Worm (Caenorhabditis elegans) whole organism, L1 larva: ENCODE data around the gene D2024.1.

Experiments
- ceh-82 ChIP-seq, 3 experiments: fragments of 150-350 bp in 1 of 3; sonication (generic microtip) in 2 of 3; optimal IDR thresholded peaks; 2 replicates each; lab custom pipeline; 2014 to 2017; ENCODE audit warnings: missing biosample characterization in 3 of 3, missing genetic modification characterization in 3 of 3
- ces-1 ChIP-seq: fragments of 150-350 bp; optimal IDR thresholded peaks from 2 replicates; lab custom pipeline; 2014; ENCODE audit warnings: missing biosample characterization, missing genetic modification reagents, missing genetic modification characterization
- elt-2 ChIP-seq: sonication (generic microtip); optimal IDR thresholded peaks from 2 replicates; lab custom pipeline; 2016; ENCODE audit warnings: missing genetic modification characterization, mild to moderate bottlenecking, inconsistent platforms, missing compliant biosample characterization, missing genetic modification reagents
- fos-1 ChIP-seq: fragments of 150-350 bp; optimal IDR thresholded peaks from 2 replicates; lab custom pipeline; 2014; ENCODE audit warnings: missing biosample characterization, missing genetic modification characterization
- hpl-2 ChIP-seq: fragments of 150-350 bp; optimal IDR thresholded peaks from 2 replicates; lab custom pipeline; 2014; ENCODE audit warnings: missing biosample characterization, missing genetic modification reagents, missing genetic modification characterization
- jun-1 ChIP-seq: fragments of 150-350 bp; optimal IDR thresholded peaks from 2 replicates; lab custom pipeline; 2014; ENCODE audit warnings: missing biosample characterization, missing genetic modification reagents, missing genetic modification characterization
- lin-14 ChIP-seq: fragments of 200-800 bp; sonication (Bioruptor generic); optimal IDR thresholded peaks from 2 replicates; lab custom pipeline; 2018; ENCODE audit warnings: mild to moderate bottlenecking, missing genetic modification characterization, moderate library complexity, missing compliant biosample characterization
- nhr-28 ChIP-seq: fragments of 150-350 bp; optimal IDR thresholded peaks from 2 replicates; lab custom pipeline; 2014; ENCODE audit warnings: missing biosample characterization, missing genetic modification characterization
- nhr-47 ChIP-seq: sonication (generic microtip); optimal IDR thresholded peaks from 2 replicates; lab custom pipeline; 2016; ENCODE audit warnings: mild to moderate bottlenecking, missing genetic modification characterization, moderate library complexity, missing compliant biosample characterization
- unc-130 ChIP-seq: fragments of 150-350 bp; optimal IDR thresholded peaks from 2 replicates; lab custom pipeline; 2017; ENCODE audit warnings: missing biosample characterization, missing genetic modification characterization, inconsistent platforms
- unc-62 ChIP-seq: fragments of 150-350 bp; optimal IDR thresholded peaks from 2 replicates; lab custom pipeline; 2014; ENCODE audit warnings: missing biosample characterization, missing genetic modification reagents, missing genetic modification characterization
- xbp-1 ChIP-seq: sonication (generic microtip); optimal IDR thresholded peaks from 2 replicates; lab custom pipeline; 2016; ENCODE audit warnings: missing genetic modification characterization, missing compliant biosample characterization

DNA sequence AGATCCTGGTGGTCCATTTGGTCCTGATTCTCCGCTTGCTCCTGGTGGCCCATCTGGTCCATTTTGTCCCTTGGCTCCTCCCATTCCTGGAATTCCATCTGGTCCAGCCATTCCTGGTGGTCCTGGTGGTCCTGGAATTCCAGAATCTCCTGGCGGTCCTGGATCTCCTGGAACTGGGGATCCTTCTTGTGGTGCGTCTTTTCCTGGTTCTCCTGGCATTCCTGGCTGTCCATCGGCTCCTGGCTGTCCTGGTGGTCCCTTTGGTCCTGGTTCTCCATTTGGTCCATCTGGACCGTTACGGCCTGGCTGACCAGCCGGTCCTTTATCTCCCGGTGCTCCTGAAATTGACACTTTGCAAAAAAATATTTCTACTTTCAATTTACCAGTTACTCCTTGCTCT is 1.8 kb upstream of the D2024.1 start:
- TF ChIP-seq nhr-28 (tag; lab: Kevin White, UChicago) (no peak), ces-1 (GFP tag; lab: Kevin White, UChicago) (no peak), elt-2 (tag; lab: Kevin White, UChicago) (no peak), lin-14 (GFP tag; lab: Kevin White, UChicago) (no peak), jun-1 (no peak), unc-62 (GFP tag; lab: Kevin White, UChicago) (no peak), unc-130 (tag; lab: Kevin White, UChicago) (no peak), hpl-2 (GFP tag; lab: Kevin White, UChicago) (no peak), nhr-47 (tag; lab: Kevin White, UChicago) (no peak), xbp-1 (tag; lab: Kevin White, UChicago) (no peak), ceh-82 (tag; optimal IDR thresholded peaks at IDR 0.05; lab: Kevin White, UChicago) (no peak), fos-1 (tag; lab: Kevin White, UChicago) (no peak)
